Fruit fly (Drosophila melanogaster) S2 (cell line): Measurements from ENCODE around the gene CG46464.

ENCODE experiments used
- CG8478 ChIP-seq: fragments of >200 bp; optimal IDR thresholded peaks from 2 replicates; lab custom pipeline; 2018
- CTCF ChIP-seq, 2 experiments: fragments of >200 bp; optimal IDR thresholded peaks; 2 replicates each; lab custom pipeline; 2018

CG46464 gene

dm6 chrX:17465523-17465922 lies 21.7 kb upstream of the CG46464 start:
- no peak for TF ChIP-seq CG8478 (lab: Kevin White, UChicago)
- no peak for TF ChIP-seq CTCF (optimal IDR thresholded peaks at IDR 0.05; lab: Kevin White, UChicago)

DNA sequence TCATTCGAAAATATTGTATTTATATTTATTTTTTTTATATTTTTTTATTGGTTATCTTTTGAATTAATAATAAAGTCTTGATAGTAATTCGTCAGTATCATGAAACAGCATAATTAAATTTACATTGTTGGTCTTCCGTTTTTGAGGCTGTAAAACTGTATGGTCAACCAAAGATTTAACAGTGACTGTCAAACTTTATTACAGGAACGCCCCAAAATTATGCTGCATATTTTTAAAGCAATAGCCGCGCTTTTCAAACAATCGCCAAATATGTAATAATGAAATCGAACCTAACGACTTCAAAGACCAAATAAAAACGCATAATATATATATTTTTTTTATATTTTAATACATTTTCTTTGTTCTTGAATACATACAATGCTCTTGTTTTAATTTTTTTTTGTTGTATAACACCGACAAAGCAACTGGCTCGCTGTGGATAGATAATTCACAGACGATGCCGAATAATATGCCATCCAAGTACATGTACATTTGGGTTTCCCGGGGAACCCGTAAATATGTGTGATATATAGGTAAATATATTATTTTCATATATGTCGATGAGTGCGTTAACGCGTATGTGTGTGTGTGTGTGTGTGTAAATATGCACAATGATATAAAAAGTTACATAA lies 12.2 kb upstream of the CG46464 start:
- no peak for TF ChIP-seq CG8478 (lab: Kevin White, UChicago)
- peak in 1 of 2 experiments; percentile 36 for TF ChIP-seq CTCF (optimal IDR thresholded peaks at IDR 0.05; lab: Kevin White, UChicago)

- TF ChIP-seq CTCF (optimal IDR thresholded peaks at IDR 0.05; lab: Kevin White, UChicago) (no peak), CG8478 (lab: Kevin White, UChicago) (no peak)
These were observed 8.6 kb upstream of the CG46464 start, which contains the start of gene CG8568 for dm6 chrX:17452443-17452842. Gene CG8568, minus strand, starts transcription at chrX:17452543.

DNA sequence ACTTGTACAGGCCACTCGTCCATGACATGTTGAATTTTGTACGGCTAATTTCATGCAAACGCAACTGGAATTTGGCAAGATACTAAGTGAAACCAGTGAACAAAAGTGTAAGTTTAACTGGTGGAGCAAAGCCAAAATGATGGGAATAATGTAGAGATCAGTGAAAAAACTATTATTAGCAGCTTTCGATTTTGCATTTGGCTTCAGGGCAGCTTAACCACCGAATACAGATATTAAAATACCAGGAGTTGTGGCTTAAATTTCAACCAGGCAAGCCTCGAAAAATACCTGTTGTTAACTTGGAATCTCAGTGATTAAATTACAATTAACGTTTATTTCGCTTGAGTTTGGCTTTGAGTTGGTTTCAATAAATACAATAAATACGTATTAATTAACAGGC lies 4.9 kb upstream of the CG46464 start, which contains the start of gene p-cup:
Gene p-cup (minus strand): TSS at position 101 of the 400 bp plus-strand sequence.
- TF ChIP-seq CG8478 (lab: Kevin White, UChicago) = no peak
- no peak for TF ChIP-seq CTCF (optimal IDR thresholded peaks at IDR 0.05; lab: Kevin White, UChicago)

- TF ChIP-seq CG8478 (lab: Kevin White, UChicago) = no peak
- no peak for TF ChIP-seq CTCF (optimal IDR thresholded peaks at IDR 0.05; lab: Kevin White, UChicago)
These were observed 19.4 kb downstream of the CG46464 start for dm6 chrX:17424383-17424782.

DNA sequence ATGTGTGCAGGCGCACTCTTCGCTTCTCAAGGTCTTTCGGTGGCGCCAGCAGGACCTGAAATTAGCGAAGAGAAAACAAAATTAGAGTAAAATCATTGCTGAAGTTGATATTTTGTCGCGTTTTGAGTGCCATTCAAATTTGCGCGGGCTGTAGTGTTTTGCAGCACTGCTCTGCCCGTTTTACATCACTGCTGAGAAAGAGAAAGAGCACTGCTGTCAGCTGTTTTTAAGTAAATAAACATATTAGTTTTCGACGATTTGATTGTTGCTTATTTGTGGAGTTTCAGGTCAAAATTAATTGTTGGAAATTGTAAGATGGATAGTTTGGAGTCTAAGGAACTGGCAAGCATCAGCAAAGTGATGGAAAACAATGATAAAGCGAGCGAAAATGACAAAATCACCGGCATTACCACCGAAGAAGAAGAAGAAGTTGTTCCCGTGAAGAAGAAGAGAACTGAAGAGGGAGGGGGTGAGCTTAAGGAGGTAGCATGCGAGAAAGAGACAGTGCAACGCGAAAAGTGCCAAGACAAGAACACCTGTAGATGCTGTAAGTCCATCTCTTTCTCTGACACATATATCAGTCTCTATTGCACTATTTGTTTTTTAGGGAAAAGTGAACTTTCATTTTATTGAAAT lies 20.4 kb downstream of the CG46464 start, which contains the start of gene ENGase:
Gene ENGase (plus strand): TSS at position 282 of the 636 bp plus-strand sequence.
- TF ChIP-seq CTCF (optimal IDR thresholded peaks at IDR 0.05; lab: Kevin White, UChicago) (no peak), CG8478 (lab: Kevin White, UChicago) (no peak)

DNA sequence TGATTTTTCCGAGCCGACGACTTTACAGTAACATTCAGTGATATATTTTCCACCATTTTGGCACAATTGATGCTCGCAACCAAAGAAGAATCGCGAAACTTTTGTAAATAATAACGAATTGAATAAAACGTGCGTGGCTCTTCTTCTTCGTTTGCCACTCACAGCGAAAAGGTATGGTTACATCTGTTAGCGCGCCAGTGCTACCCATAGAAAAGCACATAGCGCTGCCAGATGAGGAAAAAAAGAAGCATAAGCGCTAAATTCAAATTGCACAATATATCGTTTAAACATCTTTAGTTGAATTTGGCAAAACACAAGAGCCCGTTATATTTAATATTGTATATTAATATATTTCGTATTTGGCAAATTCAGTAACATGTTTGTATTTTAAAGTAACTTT lies 21.8 kb downstream of the CG46464 start, which contains the start of gene CG8611:
Gene CG8611 (minus strand): TSS at position 159 of the 400 bp plus-strand sequence.
- no peak for TF ChIP-seq CG8478 (lab: Kevin White, UChicago)
- peak in 1 of 2 experiments; percentile 36 for TF ChIP-seq CTCF (optimal IDR thresholded peaks at IDR 0.05; lab: Kevin White, UChicago)

DNA sequence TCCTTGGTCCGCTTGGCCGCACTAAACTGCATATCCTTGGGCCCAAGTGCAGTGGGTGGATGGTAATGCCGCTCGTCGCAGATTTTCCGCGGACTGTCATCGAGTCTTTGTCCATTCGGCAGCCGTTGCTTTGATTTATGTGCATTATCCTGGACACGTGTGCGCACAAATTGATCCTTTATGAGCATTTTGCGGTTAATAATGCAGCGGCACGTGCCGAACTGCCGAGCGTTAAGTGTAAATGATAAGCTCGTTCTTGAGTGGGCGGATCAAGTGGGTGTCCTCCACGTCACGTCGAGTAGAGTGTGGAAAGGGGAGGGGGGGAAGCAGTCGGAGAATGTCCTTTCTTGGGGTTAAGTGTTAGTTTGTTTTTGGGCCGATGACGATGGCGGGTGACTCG lies 36.1 kb downstream of the CG46464 start:
- no peak for TF ChIP-seq CG8478 (lab: Kevin White, UChicago)
- no peak for TF ChIP-seq CTCF (optimal IDR thresholded peaks at IDR 0.05; lab: Kevin White, UChicago)

DNA sequence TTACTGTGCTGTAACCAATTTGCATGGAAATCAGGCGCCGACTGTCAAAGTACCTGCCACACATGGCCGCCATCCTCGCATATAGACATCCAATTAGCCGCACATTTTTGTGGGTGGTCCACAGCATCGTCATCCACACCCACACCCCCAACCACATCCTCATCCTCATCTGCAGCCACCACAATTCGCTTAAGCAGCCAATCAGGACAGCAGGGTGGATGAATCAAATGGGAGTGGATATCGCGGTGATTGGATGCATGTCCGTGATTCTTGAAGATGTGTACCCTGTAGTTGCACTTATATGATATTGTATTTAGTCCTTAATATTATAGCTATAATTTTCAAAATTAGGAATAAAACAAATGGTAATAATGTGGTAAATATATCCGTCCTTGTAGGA lies 38.9 kb downstream of the CG46464 start:
- TF ChIP-seq CG8478 (lab: Kevin White, UChicago) (no peak), CTCF (optimal IDR thresholded peaks at IDR 0.05; lab: Kevin White, UChicago) (no peak)

DNA sequence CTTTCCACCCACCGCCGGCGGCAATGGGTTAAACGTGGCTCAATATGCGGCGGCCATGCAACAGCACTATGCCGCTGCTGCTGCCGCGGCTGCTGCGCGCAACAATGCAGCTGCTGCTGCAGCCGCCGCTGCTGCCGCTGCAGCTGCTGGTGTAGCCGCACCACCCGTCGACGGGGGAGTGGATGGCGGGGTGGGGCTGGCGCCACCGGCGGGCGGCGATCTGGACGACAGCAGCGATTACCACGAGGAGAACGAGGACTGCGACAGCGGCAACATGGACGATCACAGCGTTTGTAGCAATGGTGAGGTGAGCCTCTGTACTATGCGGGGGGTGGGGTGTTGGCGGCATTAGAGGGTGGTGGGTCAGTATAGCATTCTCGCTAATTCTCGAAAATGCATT lies 45.6 kb downstream of the CG46464 start:
- TF ChIP-seq CTCF (optimal IDR thresholded peaks at IDR 0.05; lab: Kevin White, UChicago) (no peak), CG8478 (lab: Kevin White, UChicago) (no peak)

DNA sequence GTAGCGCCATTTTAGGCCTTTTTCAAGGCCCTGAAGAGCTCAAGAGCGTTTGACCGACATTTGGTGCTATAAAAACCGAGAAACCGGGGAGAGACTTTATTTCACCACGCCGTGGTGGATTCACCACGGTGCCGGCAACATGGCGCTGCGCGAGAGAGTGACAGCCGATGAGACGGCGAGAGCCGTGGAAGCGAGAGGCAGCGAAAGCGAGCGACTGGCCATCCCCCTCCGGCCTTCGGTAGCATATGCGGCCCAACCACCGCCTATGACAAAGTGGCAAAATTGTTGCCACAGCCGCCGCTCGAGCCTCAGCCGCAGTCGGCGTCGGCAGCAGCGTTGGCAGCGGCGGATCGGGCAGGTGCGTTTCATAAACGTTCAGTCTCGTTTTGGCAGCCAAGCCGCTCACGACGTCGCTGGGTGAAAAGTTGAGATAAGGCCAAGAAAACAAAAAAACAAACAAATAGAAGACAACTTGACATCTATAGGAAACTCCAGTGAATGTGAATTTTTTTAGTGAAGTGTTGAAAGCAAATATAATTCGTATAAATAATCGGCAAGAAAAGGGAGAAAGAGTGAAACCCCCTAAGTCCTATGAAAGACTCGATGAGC lies 46.6 kb downstream of the CG46464 start, which contains the start of gene B-H1:
Gene B-H1 (plus strand): TSS at position 376 of the 609 bp plus-strand sequence.
- TF ChIP-seq CTCF (optimal IDR thresholded peaks at IDR 0.05; lab: Kevin White, UChicago) (peak; percentile 4 to 38), CG8478 (lab: Kevin White, UChicago) (no peak)

DNA sequence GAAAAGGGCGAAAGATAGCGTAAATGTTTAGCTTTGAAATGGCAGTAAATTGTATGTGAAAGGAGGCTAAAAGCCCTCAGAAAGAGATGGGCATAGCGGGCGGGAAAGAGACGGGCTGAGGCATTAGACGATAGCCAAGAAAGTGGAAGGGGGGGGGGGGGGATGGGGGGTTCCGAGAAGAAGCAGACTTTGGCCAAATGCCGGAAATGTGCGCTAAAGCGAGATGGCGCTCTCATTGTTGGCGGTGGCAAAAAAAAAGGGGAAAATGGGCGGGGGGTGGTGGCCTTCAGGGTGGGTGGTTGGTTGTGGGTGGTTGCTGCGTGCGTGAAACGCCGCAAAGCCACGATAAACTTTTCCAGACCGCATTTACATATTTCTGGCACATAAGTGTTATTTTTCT lies 60.8 kb downstream of the CG46464 start:
- no peak for TF ChIP-seq CG8478 (lab: Kevin White, UChicago)
- TF ChIP-seq CTCF (optimal IDR thresholded peaks at IDR 0.05; lab: Kevin White, UChicago) = no peak

- no peak for TF ChIP-seq CG8478 (lab: Kevin White, UChicago)
- TF ChIP-seq CTCF (optimal IDR thresholded peaks at IDR 0.05; lab: Kevin White, UChicago) = no peak
These were observed 64.4 kb downstream of the CG46464 start for dm6 chrX:17379430-17379829.
